Worm (Caenorhabditis elegans) whole organism, L3 larva: ENCODE data around the gene ZK666.4.

ENCODE experiments used
- R02D3.7 ChIP-seq: fragments of 150-350 bp; optimal IDR thresholded peaks from 2 replicates; lab custom pipeline; 2014; ENCODE audit warnings: missing biosample characterization, missing genetic modification characterization
- ZK546.5 ChIP-seq: sonication (generic microtip); optimal IDR thresholded peaks from 2 replicates; lab custom pipeline; 2017; ENCODE audit warnings: missing biosample characterization, missing genetic modification characterization
- ceh-16 ChIP-seq: sonication (generic microtip); optimal IDR thresholded peaks from 2 replicates; lab custom pipeline; 2017; ENCODE audit warnings: missing biosample characterization, missing genetic modification characterization
- ceh-9 ChIP-seq: sonication (generic microtip); optimal IDR thresholded peaks from 2 replicates; lab custom pipeline; 2018; ENCODE audit warnings: missing biosample characterization, missing genetic modification characterization
- daf-12 ChIP-seq: fragments of 150-350 bp; optimal IDR thresholded peaks from 2 replicates; lab custom pipeline; 2014; ENCODE audit warnings: missing biosample characterization, missing genetic modification reagents, missing genetic modification characterization
- egl-27 ChIP-seq: sonication (generic microtip); optimal IDR thresholded peaks from 4 replicates; lab custom pipeline; 2017; ENCODE audit warnings: missing biosample characterization, missing genetic modification reagents, missing genetic modification characterization
- egl-5 ChIP-seq: fragments of 150-350 bp; optimal IDR thresholded peaks from 2 replicates; lab custom pipeline; 2017; ENCODE audit warnings: missing biosample characterization, missing genetic modification reagents, missing genetic modification characterization, inconsistent platforms
- elt-1 ChIP-seq: fragments of 150-350 bp; optimal IDR thresholded peaks from 2 replicates; lab custom pipeline; 2014; ENCODE audit warnings: missing biosample characterization, missing genetic modification characterization
- elt-2 ChIP-seq: sonication (generic microtip); optimal IDR thresholded peaks from 2 replicates; lab custom pipeline; 2016; ENCODE audit warnings: missing genetic modification reagents, mild to moderate bottlenecking, missing genetic modification characterization, missing compliant biosample characterization
- elt-3 ChIP-seq, 3 experiments: fragments of 150-350 bp in 1 of 3; sonication (generic microtip) in 2 of 3; optimal IDR thresholded peaks; 2 replicates in 2 of 3; 4 replicates in 1 of 3; lab custom pipeline; 2014 to 2017; ENCODE audit warnings: missing biosample characterization in 3 of 3, missing genetic modification characterization in 3 of 3
- fkh-2 ChIP-seq: fragments of 150-350 bp; optimal IDR thresholded peaks from 2 replicates; lab custom pipeline; 2014; ENCODE audit warnings: missing biosample characterization, missing genetic modification reagents, missing genetic modification characterization
- hmg-11 ChIP-seq: sonication (generic microtip); optimal IDR thresholded peaks from 2 replicates; lab custom pipeline; 2016; ENCODE audit warnings: missing genetic modification characterization, missing compliant biosample characterization
- jun-1 ChIP-seq: fragments of 150-350 bp; optimal IDR thresholded peaks from 2 replicates; lab custom pipeline; 2014; ENCODE audit warnings: missing biosample characterization, missing genetic modification reagents, missing genetic modification characterization
- lin-39 ChIP-seq: fragments of 150-350 bp; optimal IDR thresholded peaks from 2 replicates; lab custom pipeline; 2018; ENCODE audit warnings: missing biosample characterization, missing genetic modification reagents, missing genetic modification characterization
- mml-1 ChIP-seq: fragments of 150-350 bp; sonication (generic microtip); optimal IDR thresholded peaks from 3 replicates; lab custom pipeline; 2014; ENCODE audit warnings: missing biosample characterization, missing genetic modification characterization
- nfya-1 ChIP-seq: sonication (generic microtip); optimal IDR thresholded peaks from 2 replicates; lab custom pipeline; 2017; ENCODE audit warnings: missing genetic modification characterization, mild to moderate bottlenecking, missing compliant biosample characterization, antibody characterized with exemption, moderate library complexity; ENCODE audit not compliant: insufficient read depth
- nhr-11 ChIP-seq: fragments of 150-350 bp; optimal IDR thresholded peaks from 2 replicates; lab custom pipeline; 2014; ENCODE audit warnings: missing biosample characterization, missing genetic modification characterization
- nhr-12 ChIP-seq: fragments of 150-350 bp; optimal IDR thresholded peaks from 2 replicates; lab custom pipeline; 2014; ENCODE audit warnings: missing biosample characterization, missing genetic modification characterization
- nhr-28 ChIP-seq: fragments of 150-350 bp; optimal IDR thresholded peaks from 2 replicates; lab custom pipeline; 2014; ENCODE audit warnings: missing biosample characterization, missing genetic modification characterization
- nhr-67 ChIP-seq: fragments of 150-350 bp; optimal IDR thresholded peaks from 2 replicates; lab custom pipeline; 2014; ENCODE audit warnings: missing biosample characterization, missing genetic modification characterization
- nhr-77 ChIP-seq: fragments of 150-350 bp; optimal IDR thresholded peaks from 2 replicates; lab custom pipeline; 2014; ENCODE audit warnings: missing biosample characterization, missing genetic modification characterization
- pqm-1 ChIP-seq: fragments of 150-350 bp; optimal IDR thresholded peaks from 2 replicates; lab custom pipeline; 2017; ENCODE audit warnings: missing biosample characterization, missing genetic modification characterization, inconsistent platforms
- skn-1 ChIP-seq: fragments of 150-350 bp; optimal IDR thresholded peaks from 2 replicates; lab custom pipeline; 2014; ENCODE audit warnings: missing biosample characterization, missing genetic modification characterization
- snpc-4 ChIP-seq: fragments of 150-350 bp; optimal IDR thresholded peaks from 2 replicates; lab custom pipeline; 2014; ENCODE audit warnings: missing biosample characterization, missing genetic modification characterization
- tbx-2 ChIP-seq: sonication (generic microtip); optimal IDR thresholded peaks from 2 replicates; lab custom pipeline; 2016; ENCODE audit warnings: mild to moderate bottlenecking, missing genetic modification characterization, missing compliant biosample characterization
- unc-39 ChIP-seq: sonication (generic microtip); optimal IDR thresholded peaks from 4 replicates; lab custom pipeline; 2017; ENCODE audit warnings: missing biosample characterization, missing genetic modification characterization
- unc-62 ChIP-seq: fragments of 150-350 bp; sonication (generic microtip); optimal IDR thresholded peaks from 4 replicates; lab custom pipeline; 2014; ENCODE audit warnings: missing biosample characterization, missing genetic modification reagents, missing genetic modification characterization
- zag-1 ChIP-seq: fragments of 150-350 bp; optimal IDR thresholded peaks from 2 replicates; lab custom pipeline; 2014; ENCODE audit warnings: missing biosample characterization, missing genetic modification characterization
- ztf-11 ChIP-seq: fragments of 150-350 bp; optimal IDR thresholded peaks from 2 replicates; lab custom pipeline; 2014; ENCODE audit warnings: missing biosample characterization, missing genetic modification characterization
- ztf-4 ChIP-seq: fragments of 150-350 bp; optimal IDR thresholded peaks from 2 replicates; lab custom pipeline; 2014; ENCODE audit warnings: missing biosample characterization, missing genetic modification characterization

ZK666.4 gene

DNA sequence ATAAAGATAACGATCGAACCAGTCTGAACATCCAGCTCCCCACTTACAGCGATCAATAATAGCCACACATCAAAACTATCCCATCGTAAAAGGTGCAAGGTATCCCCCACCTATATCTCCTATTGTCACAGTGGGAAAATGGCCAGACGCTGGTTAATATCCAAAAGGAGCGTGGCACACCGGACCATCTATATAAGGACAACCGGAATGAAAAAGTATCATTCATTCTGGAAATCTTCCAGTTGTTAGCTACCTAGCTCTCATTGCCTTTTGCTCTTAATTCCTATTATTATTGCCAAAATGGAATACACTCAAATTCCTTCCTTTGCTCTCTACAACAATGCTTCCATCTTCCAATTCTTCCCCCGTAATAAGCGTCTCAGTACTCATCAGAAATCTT, at the start of gene ZK666.4:
ZK666.4 (plus strand) TSS at position 301 of the 400 bp plus-strand sequence.
- TF ChIP-seq ceh-16 (tag; lab: Kevin White, UChicago) (no peak), jun-1 (tag; lab: Kevin White, UChicago) (no peak), R02D3.7 (tag; lab: Kevin White, UChicago) (no peak), nhr-67 (tag; lab: Kevin White, UChicago) (no peak), pqm-1 (tag; lab: Kevin White, UChicago) (no peak), elt-1 (tag; lab: Kevin White, UChicago) (no peak), tbx-2 (tag; lab: Kevin White, UChicago) (no peak), hmg-11 (no peak), daf-12 (tag; lab: Kevin White, UChicago) (no peak), egl-5 (tag; lab: Kevin White, UChicago) (no peak), fkh-2 (no peak), elt-2 (tag; lab: Kevin White, UChicago) (no peak), ZK546.5 (tag; lab: Kevin White, UChicago) (no peak), nhr-28 (tag; lab: Kevin White, UChicago) (no peak), nhr-11 (tag; lab: Kevin White, UChicago) (no peak)

DNA sequence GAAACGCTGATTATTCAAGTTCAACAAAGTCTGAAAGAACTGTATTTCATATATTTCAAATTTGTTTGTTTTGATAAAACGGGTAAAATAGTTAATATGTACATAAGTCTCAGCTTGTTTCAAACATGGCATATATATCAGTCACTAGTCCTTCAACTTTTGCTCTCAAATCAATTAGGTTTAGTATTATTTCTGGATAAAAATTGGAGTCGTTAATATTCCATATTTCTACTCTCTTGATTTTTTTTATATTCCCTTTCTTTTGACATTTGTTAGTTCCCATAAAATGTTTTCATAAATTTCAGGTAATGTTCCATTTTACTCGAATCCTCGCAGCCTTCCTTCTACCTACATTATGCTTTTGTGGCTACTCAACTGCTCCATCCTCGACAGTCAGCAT, 41.2 kb upstream of the ZK666.4 start, which contains the start of gene cut-4:
cut-4 (plus strand) TSS at position 301 of the 400 bp plus-strand sequence.
- TF ChIP-seq pqm-1 (tag; lab: Kevin White, UChicago) = no peak
- TF ChIP-seq nfya-1 (tag; lab: Kevin White, UChicago) = no peak
- TF ChIP-seq mml-1 (tag; lab: Kevin White, UChicago) = no peak
- no peak for TF ChIP-seq elt-3 (tag; optimal IDR thresholded peaks at IDR 0.05; lab: Kevin White, UChicago)
- TF ChIP-seq, all 47 proteins: peak for 0

DNA sequence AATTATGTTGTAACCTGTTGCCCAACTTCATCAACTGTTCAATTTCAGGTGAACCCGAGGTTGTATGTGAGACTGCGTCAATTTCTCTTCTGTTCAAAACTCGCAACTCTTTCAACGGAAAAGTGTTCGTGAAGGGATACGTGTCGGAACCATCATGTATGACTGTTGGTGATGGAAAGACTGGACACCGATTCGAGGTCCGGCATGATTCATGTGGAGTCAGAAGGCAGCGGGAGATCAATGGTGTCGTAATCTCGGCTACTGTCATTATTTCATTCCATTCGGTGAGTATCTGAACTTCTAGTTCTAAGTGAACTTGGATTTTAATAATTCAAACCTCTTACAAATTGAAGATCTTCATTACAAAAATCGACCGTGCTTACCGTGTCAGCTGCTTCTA, 39.2 kb upstream of the ZK666.4 start:
- TF ChIP-seq elt-2 (tag; lab: Kevin White, UChicago) (no peak), snpc-4 (tag; lab: Kevin White, UChicago) (no peak), unc-39 (tag; lab: Kevin White, UChicago) (no peak), ztf-11 (tag; lab: Kevin White, UChicago) (no peak), unc-62 (GFP tag; lab: Kevin White, UChicago) (no peak), nhr-77 (tag; lab: Kevin White, UChicago) (no peak), daf-12 (tag; lab: Kevin White, UChicago) (no peak), zag-1 (tag; lab: Kevin White, UChicago) (no peak)

DNA sequence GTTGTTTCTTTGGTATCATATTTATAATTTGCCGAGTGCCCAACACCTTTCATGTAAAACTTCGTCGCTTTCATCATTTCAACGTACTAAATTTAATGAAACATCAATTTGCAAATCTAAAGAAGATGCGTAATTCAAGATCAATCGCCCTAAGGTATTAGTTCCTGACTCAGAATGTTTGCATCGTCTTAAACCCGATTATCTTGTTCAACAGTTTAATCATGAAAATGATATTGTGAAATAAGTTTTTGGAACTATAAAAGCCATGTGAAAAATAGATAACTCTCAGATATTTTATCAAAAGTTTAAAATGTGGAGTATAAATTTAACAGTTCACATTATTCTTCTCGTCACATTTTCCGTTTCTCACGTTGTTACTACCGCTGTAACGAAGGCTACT, 37.1 kb upstream of the ZK666.4 start, which contains the start of gene E04D5.4:
E04D5.4 (plus strand) TSS at position 301 of the 400 bp plus-strand sequence.
- TF ChIP-seq ceh-9 (tag; lab: Kevin White, UChicago) = no peak
- no peak for TF ChIP-seq skn-1 (tag; lab: Kevin White, UChicago)
- no peak for TF ChIP-seq egl-27
- no peak for TF ChIP-seq unc-39 (tag; lab: Kevin White, UChicago)
- TF ChIP-seq, all 47 proteins: peak for 0

DNA sequence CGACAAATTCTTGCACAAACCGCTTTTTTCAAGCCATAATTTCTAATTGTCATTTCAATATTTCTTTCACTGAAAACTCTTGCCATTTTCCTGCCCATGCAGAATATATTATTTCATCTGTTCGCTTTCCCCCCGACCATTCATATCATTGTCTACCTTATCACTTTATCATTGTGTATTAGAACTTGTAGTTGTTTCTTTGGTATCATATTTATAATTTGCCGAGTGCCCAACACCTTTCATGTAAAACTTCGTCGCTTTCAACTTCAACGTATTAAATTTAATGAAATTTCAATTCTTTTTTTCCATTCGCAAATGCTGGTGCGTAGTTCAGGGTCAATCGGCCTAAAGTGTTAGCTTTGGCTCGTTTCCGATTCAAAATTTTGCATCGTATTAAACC, 34.2 kb upstream of the ZK666.4 start, which contains the start of gene ZK673.1:
ZK673.1 (plus strand) TSS at position 301 of the 400 bp plus-strand sequence.
- TF ChIP-seq elt-2 (tag; lab: Kevin White, UChicago) = peak; percentile 2
- TF ChIP-seq, all 47 proteins: peak for 1; not testable (repeated sequence) for 46

DNA sequence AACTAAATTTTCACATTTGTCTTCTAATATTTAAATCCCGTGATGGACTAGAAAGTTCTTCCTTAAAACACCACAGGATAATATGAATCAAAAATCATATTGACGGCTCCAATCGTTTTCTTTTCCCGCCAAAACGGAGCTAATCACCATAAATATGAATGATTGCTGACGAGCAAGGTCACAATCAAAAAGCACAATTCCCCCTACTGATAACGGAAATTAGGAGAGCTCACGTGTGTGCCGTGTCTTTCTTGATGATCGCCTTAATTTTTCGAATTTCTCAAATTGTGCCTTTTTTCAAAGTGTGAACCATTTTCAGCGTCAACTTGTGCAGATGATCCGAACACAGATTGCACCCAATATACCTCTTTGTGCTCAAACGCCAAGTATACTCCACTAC, 33.2 kb upstream of the ZK666.4 start:
- TF ChIP-seq lin-39 (tag; lab: Kevin White, UChicago) (no peak), hmg-11 (no peak), R02D3.7 (tag; lab: Kevin White, UChicago) (no peak), pqm-1 (tag; lab: Kevin White, UChicago) (peak; percentile 72), unc-62 (GFP tag; lab: Kevin White, UChicago) (no peak), nhr-77 (tag; lab: Kevin White, UChicago) (no peak), nhr-28 (tag; lab: Kevin White, UChicago) (no peak), nhr-12 (tag; lab: Kevin White, UChicago) (no peak), elt-2 (tag; lab: Kevin White, UChicago) (peak; percentile 83), ztf-4 (tag; lab: Kevin White, UChicago) (no peak), unc-39 (tag; lab: Kevin White, UChicago) (no peak)
